Worm (Caenorhabditis elegans) whole organism, early embryonic: ENCODE data around the gene C27A7.3.

Source experiments
- F13C5.2 ChIP-seq: sonication (generic microtip); optimal IDR thresholded peaks from 2 replicates; lab custom pipeline; 2017; ENCODE audit warnings: mild to moderate bottlenecking, missing genetic modification characterization, inconsistent platforms, missing compliant biosample characterization
- aly-1 ChIP-seq: sonication (generic microtip); optimal IDR thresholded peaks from 2 replicates; lab custom pipeline; 2016; ENCODE audit warnings: missing genetic modification characterization, missing compliant biosample characterization
- ama-1 ChIP-seq: fragments of 150-350 bp; optimal IDR thresholded peaks from 2 replicates; lab custom pipeline; 2014
- ceh-13 ChIP-seq: fragments of 200-800 bp; sonication (Bioruptor generic); optimal IDR thresholded peaks from 2 replicates; lab custom pipeline; 2018; ENCODE audit warnings: mild to moderate bottlenecking, missing genetic modification characterization, missing compliant biosample characterization
- ceh-36 ChIP-seq: sonication (generic microtip); optimal IDR thresholded peaks from 2 replicates; lab custom pipeline; 2016; ENCODE audit warnings: missing genetic modification characterization, inconsistent platforms, missing compliant biosample characterization
- ets-7 ChIP-seq: sonication (generic microtip); optimal IDR thresholded peaks from 2 replicates; lab custom pipeline; 2016; ENCODE audit warnings: missing genotype, missing genetic modification characterization, missing compliant biosample characterization
- flt-1 ChIP-seq: fragments of 200-800 bp; sonication (Bioruptor generic); IDR thresholded peaks from 2 replicates; pipeline ENCODE4 v1.3.6; 2022; ENCODE audit warnings: missing genetic modification characterization, missing compliant biosample characterization
- hmg-4 ChIP-seq: fragments of 200-800 bp; sonication (Bioruptor generic); optimal IDR thresholded peaks from 2 replicates; lab custom pipeline; 2018; ENCODE audit warnings: mild to moderate bottlenecking, missing genetic modification characterization, missing compliant biosample characterization
- hnd-1 ChIP-seq: sonication (generic microtip); optimal IDR thresholded peaks from 2 replicates; lab custom pipeline; 2016; ENCODE audit warnings: missing genetic modification characterization, missing compliant biosample characterization
- pes-1 ChIP-seq: fragments of 200-800 bp; sonication (Bioruptor generic); IDR thresholded peaks from 2 replicates; pipeline ENCODE4 v1.3.6; 2022; ENCODE audit warnings: missing genetic modification reagents, missing genetic modification characterization, missing compliant biosample characterization
- scrt-1 ChIP-seq: fragments of 200-800 bp; sonication (Bioruptor generic); IDR thresholded peaks from 2 replicates; pipeline ENCODE4 v1.3.6; 2022; ENCODE audit warnings: missing genetic modification characterization, missing compliant biosample characterization
- tbx-11 ChIP-seq: fragments of 200-800 bp; sonication (Bioruptor generic); IDR thresholded peaks from 2 replicates; pipeline ENCODE4 v1.3.6; 2022; ENCODE audit warnings: missing genetic modification characterization, missing compliant biosample characterization
- tbx-37 ChIP-seq: fragments of 200-800 bp; sonication (Bioruptor generic); conservative IDR thresholded peaks from 2 replicates; pipeline ENCODE4 v1.3.6; 2022; ENCODE audit warnings: missing genetic modification reagents, missing genetic modification characterization, missing compliant biosample characterization
- tra-4 ChIP-seq: sonication (generic microtip); optimal IDR thresholded peaks from 2 replicates; lab custom pipeline; 2017; ENCODE audit warnings: missing genetic modification characterization, missing compliant biosample characterization

- no peak for TF ChIP-seq ama-1
- TF ChIP-seq pes-1, result no peak
- TF ChIP-seq ceh-13 (GFP tag; lab: Kevin White, UChicago), result no peak
- TF ChIP-seq tbx-37 (GFP tag; lab: Robert Waterston, UW), result no peak
- TF ChIP-seq F13C5.2 (tag; lab: Kevin White, UChicago), result no peak
- no peak for TF ChIP-seq tra-4 (tag; lab: Kevin White, UChicago)
- no peak for TF ChIP-seq hnd-1 (tag; lab: Kevin White, UChicago)
- no peak for TF ChIP-seq hmg-4 (GFP tag; lab: Kevin White, UChicago)
- no peak for TF ChIP-seq scrt-1
- TF ChIP-seq flt-1 (GFP tag; lab: Robert Waterston, UW), result no peak
- no peak for TF ChIP-seq aly-1 (tag; lab: Kevin White, UChicago)
- no peak for TF ChIP-seq tbx-11 (GFP tag; lab: Robert Waterston, UW)
- TF ChIP-seq ets-7 (tag; lab: Kevin White, UChicago), result no peak
- TF ChIP-seq ceh-36 (tag; lab: Kevin White, UChicago), result no peak
Measured at ce11 chrV:12140625-12141024, at the start of gene C27A7.3.
